Worm (Caenorhabditis elegans) whole organism, L4/young adult: ENCODE results near the gene C06H5.13.
"Not testable (repeated sequence)": the region's sequence is repeated elsewhere in the genome, so short reads cannot be mapped to it uniquely, and the experiment has no call there.

Experiments
- W03F9.2 ChIP-seq: fragments of 150-350 bp; optimal IDR thresholded peaks from 2 replicates; lab custom pipeline; 2014; ENCODE audit warnings: missing biosample characterization, missing genetic modification characterization
- dao-5 ChIP-seq: sonication (generic microtip); optimal IDR thresholded peaks from 2 replicates; lab custom pipeline; 2016; ENCODE audit warnings: missing genotype, missing genetic modification characterization, moderate library complexity, missing compliant biosample characterization
- him-1 ChIP-seq: sonication (generic microtip); optimal IDR thresholded peaks from 2 replicates; lab custom pipeline; 2016; ENCODE audit warnings: missing genotype, missing genetic modification reagents, missing genetic modification characterization, missing compliant biosample characterization

C06H5.13 gene

DNA sequence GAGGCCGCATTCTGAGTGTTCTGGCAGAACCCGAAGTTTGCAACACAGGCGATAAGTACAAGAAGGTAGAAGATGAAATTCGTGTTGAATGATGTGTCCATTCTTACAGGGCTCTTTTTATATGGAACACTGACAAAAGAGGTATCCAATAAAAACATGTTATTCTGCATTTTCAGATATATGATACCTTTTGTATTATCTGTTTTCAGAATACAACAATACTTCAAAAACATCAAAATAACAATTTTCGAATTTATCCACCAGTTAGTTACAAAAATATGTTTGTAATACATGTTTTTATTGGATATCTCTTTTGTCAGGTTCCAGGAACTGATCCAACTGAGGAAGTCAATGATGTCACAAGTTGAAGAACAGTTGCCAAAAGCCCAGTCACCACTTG lies at the start of gene C06H5.13:
C06H5.13 (minus strand) TSS at position 101 of the 400 bp plus-strand sequence.
- not testable (repeated sequence) for TF ChIP-seq him-1, W03F9.2, dao-5 (tag; lab: Kevin White, UChicago)

DNA sequence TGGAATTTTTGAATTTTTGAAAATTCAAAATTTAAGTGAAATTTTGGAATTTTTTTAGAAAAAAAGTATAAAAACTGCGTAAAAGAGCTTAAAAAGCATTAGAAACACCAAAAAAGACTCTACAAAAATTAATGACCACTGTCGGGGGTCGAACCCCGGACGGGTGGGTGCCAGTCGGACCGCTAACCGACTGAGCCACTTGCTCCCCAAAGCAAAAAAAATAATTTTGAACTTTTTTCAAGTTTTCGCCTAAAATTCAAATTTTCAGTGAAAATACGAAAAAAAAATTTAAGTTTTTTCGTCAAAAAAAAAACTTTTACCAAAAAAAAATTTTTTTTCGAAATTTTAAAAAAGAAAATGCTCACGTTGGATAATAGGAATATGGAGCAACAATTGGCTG lies 49.7 kb upstream of the C06H5.13 start:
- TF ChIP-seq him-1 (tag; lab: Kevin White, UChicago): no peak
- TF ChIP-seq dao-5 (tag; lab: Kevin White, UChicago): no peak
- no peak for TF ChIP-seq W03F9.2 (tag; lab: Kevin White, UChicago)

DNA sequence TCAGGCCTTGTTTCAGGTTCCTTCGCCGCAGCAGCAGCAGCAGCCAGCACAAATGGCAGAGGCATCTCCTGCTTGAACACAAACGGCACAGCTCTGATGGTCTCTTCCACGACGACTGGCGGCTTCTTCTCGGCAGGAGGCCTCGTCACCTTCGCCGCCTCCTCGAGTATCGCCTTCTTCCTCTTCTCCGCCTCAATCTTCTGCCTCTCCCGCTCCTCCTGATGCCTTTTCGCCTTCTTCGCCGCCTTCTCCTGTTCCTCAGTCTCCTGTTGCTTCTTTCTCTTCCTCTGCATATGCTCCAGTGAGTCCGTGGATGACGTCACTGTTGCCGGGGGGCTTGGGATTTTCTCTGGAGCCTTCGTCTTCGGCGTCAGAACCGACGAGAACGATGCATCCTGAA lies 47.9 kb upstream of the C06H5.13 start:
- TF ChIP-seq W03F9.2 (tag; lab: Kevin White, UChicago): no peak
- TF ChIP-seq him-1 (tag; lab: Kevin White, UChicago): no peak
- no peak for TF ChIP-seq dao-5 (tag; lab: Kevin White, UChicago)

- no peak for TF ChIP-seq W03F9.2 (tag; lab: Kevin White, UChicago)
- no peak for TF ChIP-seq dao-5 (tag; lab: Kevin White, UChicago)
- no peak for TF ChIP-seq him-1 (tag; lab: Kevin White, UChicago)
Measured at ce11 chrV:17944849-17945452, 47.4 kb upstream of the C06H5.13 start.

- TF ChIP-seq W03F9.2 (tag; lab: Kevin White, UChicago) (no peak), him-1 (tag; lab: Kevin White, UChicago) (no peak), dao-5 (tag; lab: Kevin White, UChicago) (no peak)
Measured at ce11 chrV:17943877-17944472, 46.4 kb upstream of the C06H5.13 start.

DNA sequence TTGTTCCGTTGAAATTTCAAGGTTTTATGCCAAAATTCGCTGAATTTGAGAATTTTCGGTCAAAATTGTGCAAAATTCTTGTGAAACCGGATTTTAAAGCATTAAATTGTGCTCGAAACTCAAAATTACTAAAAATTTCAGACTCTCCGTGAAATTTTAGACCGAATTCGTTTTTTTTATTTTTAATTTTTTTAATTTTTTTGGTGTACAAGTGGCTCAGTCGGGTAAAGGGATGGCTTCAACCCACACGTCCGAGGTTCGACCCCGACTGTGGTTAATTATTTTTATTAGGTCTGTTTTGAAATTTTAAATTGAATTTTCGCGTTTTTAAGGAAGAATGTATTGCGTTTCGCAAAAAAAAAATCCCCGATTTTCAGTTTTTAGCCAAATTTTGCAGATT lies 41.4 kb upstream of the C06H5.13 start:
- no peak for TF ChIP-seq W03F9.2 (tag; lab: Kevin White, UChicago)
- TF ChIP-seq dao-5 (tag; lab: Kevin White, UChicago): no peak
- TF ChIP-seq him-1 (tag; lab: Kevin White, UChicago): no peak

DNA sequence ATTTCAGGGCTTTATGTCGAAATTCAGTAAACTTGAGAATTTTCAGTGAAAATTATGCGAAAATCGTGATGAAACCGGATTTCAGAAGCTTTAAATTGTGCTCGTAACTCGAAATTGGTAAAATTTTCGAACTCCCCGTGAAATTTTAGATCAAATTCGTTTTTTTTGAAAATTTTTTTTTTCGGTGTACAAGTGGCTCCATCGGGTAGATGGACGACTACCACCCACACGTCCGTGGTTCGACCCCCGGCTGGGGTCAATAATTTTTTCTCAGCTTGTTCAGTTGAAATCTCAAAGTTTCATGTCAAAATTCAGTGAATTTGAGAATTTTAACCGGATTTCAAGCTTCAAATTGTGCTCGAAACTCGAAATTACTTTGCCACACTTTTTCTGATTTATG lies 38.3 kb upstream of the C06H5.13 start:
- TF ChIP-seq dao-5 (tag; lab: Kevin White, UChicago) (no peak), him-1 (tag; lab: Kevin White, UChicago) (no peak), W03F9.2 (tag; lab: Kevin White, UChicago) (no peak)

ce11 chrV:17931795-17932194 lies 34.2 kb upstream of the C06H5.13 start:
- no peak for TF ChIP-seq dao-5 (tag; lab: Kevin White, UChicago)
- no peak for TF ChIP-seq W03F9.2 (tag; lab: Kevin White, UChicago)
- TF ChIP-seq him-1 (tag; lab: Kevin White, UChicago): no peak

DNA sequence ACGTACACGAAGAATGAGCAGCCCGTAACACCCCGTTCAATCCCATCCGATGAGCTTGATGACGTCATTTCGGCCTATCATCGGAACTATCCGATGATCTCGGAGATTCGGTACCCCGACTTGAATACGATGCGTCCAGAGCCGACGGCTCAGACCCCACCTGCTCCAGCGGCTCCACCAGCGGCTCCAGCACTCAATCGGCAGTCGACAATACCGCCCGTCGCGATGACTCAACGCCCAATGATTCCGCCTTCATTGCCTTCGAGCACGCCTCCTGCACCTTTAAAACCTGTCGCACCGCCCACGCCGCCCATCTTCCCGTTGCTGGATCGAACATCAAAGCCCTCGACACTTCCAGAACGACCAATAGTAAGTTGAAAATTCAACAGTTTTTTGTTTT lies 30.6 kb upstream of the C06H5.13 start:
- TF ChIP-seq him-1 (tag; lab: Kevin White, UChicago) (no peak), W03F9.2 (tag; lab: Kevin White, UChicago) (no peak), dao-5 (tag; lab: Kevin White, UChicago) (no peak)

DNA sequence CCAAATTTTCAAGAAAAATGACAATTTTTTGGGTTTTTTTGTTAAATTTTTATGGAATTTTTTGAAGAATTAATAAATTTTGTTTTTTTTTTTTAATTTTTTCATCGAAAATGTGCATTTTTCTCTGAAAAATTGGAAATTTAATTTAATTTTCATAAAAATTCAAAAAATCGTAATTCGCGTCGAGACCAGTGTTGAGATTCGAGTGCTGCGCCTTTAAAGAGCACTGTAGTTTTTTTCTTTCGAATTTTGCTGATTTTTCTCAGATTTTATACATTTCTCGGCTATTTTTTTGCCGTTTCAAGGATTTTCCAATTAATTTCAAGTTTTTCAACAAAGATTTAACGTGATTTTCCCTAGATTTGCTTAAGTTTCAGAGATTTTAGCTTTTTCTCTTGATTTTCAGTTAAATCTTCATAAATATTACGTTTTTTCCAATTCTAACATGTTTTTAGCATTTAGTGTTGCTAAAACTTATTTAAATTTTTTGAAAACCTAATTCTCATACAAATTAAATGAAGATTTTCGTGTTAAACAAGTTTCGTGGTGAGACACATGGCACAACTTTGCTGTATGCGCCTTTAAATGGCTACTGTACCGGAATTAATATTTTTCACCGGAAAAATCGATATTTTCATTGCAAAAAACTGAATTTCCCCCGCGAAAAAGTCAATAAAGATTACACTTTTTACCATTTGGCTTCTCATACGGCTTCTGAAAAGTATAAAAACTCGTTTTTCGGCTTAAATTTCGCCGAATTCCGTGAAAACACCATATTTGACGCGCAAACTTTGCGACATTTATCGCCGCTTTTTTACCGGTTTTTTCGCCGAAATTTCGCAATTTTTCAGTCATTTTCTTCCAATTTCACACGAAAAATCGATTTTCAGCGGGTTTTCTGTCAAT lies 26.8 kb upstream of the C06H5.13 start, which contains the start of gene usp-50:
usp-50 (plus strand) TSS at position 822 of the 906 bp plus-strand sequence.
- TF ChIP-seq him-1, dao-5, W03F9.2 (tag; lab: Kevin White, UChicago): not testable (repeated sequence)

DNA sequence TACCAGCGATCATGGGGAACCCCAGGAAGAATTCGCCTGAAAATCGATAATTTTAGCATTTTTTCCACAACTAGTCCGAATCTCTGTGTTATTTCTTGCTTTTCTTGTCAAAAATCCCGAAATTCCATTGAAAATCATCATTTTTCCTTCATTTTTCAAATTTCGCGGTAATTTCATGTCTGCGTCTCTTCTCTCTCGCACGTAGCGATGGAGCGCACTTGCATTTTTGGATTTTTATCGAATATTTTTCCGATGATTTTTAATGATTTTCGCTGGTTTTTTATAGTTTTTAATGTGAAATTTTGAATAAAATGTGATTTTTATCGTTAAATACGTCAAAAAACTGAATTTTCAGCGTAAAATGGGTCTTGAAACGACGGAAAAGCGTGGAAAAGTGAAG lies 23.9 kb upstream of the C06H5.13 start, which contains the start of gene E01B7.2:
E01B7.2 (plus strand) TSS at position 350 of the 400 bp plus-strand sequence.
- TF ChIP-seq dao-5 (tag; lab: Kevin White, UChicago) (no peak), him-1 (tag; lab: Kevin White, UChicago) (no peak), W03F9.2 (tag; lab: Kevin White, UChicago) (peak; percentile 26)

DNA sequence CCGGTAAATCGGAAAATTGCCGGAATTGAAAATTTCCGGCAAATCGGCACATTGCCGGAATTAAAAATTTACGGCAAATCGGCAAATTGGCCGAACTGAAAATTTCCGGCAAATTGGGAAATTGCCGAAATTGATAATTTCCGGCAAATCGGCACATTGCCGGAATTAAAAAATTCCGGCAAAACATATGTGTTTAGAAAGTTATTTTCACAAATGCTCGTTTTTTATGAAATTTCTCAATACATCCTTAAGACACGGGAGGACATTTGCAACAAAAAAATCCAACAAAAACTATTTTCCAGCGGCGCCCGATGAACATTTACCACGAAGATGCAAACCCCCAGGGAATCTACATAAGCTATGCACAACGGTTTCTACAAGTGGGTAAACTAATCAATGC lies 21.2 kb upstream of the C06H5.13 start, which contains the start of gene C06H5.8:
C06H5.8 (plus strand) TSS at position 301 of the 400 bp plus-strand sequence.
- no peak for TF ChIP-seq dao-5 (tag; lab: Kevin White, UChicago)

ce11 chrV:17910019-17910418 lies 12.5 kb upstream of the C06H5.13 start, which contains the start of gene dcar-1:
Gene dcar-1, plus strand, starts transcription at chrV:17910319.
- TF ChIP-seq him-1 (tag; lab: Kevin White, UChicago): no peak
- no peak for TF ChIP-seq dao-5 (tag; lab: Kevin White, UChicago)
- TF ChIP-seq W03F9.2 (tag; lab: Kevin White, UChicago): no peak
